Fruit fly (Drosophila melanogaster): Measurements from ENCODE around the gene CG15209.

dm6 chrX:10886418-10886817 lies 44.4 kb downstream of the CG15209 start:
- TF ChIP-seq Hr78 (GFP tag; optimal IDR thresholded peaks at IDR 0.05) (no peak), OdsH (GFP tag; optimal IDR thresholded peaks at IDR 0.05) (no peak), N (GFP tag; optimal IDR thresholded peaks at IDR 0.05) (no peak), Myc (optimal IDR thresholded peaks at IDR 0.05) (no peak), jim (GFP tag; optimal IDR thresholded peaks at IDR 0.05) (no peak), Dfd (GFP tag; optimal IDR thresholded peaks at IDR 0.05) (no peak), Vsx2 (GFP tag; optimal IDR thresholded peaks at IDR 0.05; ENCODE audit: partially characterized antibody) (no peak), Rel (GFP tag; optimal IDR thresholded peaks at IDR 0.05) (no peak), Rel (tag; optimal IDR thresholded peaks at IDR 0.05) (no peak), pan (optimal IDR thresholded peaks at IDR 0.05) (no peak), Hr83 (GFP tag; optimal IDR thresholded peaks at IDR 0.05; ENCODE audit: poor library complexity, severe bottlenecking) (no peak)

Data from whole organism, wandering third instar larva.